Worm (Caenorhabditis elegans) whole organism, L4/young adult: Measurements from ENCODE around the gene F44G4.3.

ENCODE experiments used
- W03F9.2 ChIP-seq: fragments of 150-350 bp; optimal IDR thresholded peaks from 2 replicates; lab custom pipeline; 2014; ENCODE audit warnings: missing biosample characterization, missing genetic modification characterization
- dao-5 ChIP-seq: sonication (generic microtip); optimal IDR thresholded peaks from 2 replicates; lab custom pipeline; 2016; ENCODE audit warnings: missing genotype, missing genetic modification characterization, moderate library complexity, missing compliant biosample characterization
- him-1 ChIP-seq: sonication (generic microtip); optimal IDR thresholded peaks from 2 replicates; lab custom pipeline; 2016; ENCODE audit warnings: missing genotype, missing genetic modification reagents, missing genetic modification characterization, missing compliant biosample characterization

- TF ChIP-seq him-1 (tag; lab: Kevin White, UChicago), result no peak
- no peak for TF ChIP-seq W03F9.2 (tag; lab: Kevin White, UChicago)
- TF ChIP-seq dao-5 (tag; lab: Kevin White, UChicago), result no peak
Measured at ce11 chrII:9033034-9033433, 35.6 kb upstream of the F44G4.3 start.
